Worm (Caenorhabditis elegans): ENCODE measurements around the gene D1053.3.
A peak's percentile ranks its signal among the peaks of the same experiment; 100 is the strongest.

DNA sequence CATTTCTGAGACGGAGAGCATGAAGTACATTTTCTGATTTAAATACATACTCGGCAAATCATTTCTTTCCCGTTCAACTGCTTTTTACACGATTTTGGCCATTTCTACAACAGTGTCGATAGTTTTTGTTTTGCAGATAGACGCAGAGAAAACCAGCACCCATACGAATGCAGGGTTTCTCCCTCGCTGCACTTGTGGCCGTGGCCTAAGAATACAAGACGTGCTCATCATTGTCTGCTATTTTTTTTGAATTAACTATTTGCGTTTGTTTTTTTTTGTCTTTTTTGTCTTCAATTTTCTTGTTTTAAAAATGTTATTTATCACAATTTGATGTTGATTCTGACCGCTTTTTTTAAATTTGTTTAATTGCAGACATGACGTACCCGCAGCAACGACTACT lies 43.9 kb downstream of the D1053.3 start, which contains the start of gene smcl-1:
- no peak for TF ChIP-seq ztf-11 (tag; optimal IDR thresholded peaks at IDR 0.05)
- TF ChIP-seq tbx-2 (tag; optimal IDR thresholded peaks at IDR 0.05), result no peak
- TF ChIP-seq snpc-4 (tag; optimal IDR thresholded peaks at IDR 0.05), result peak; percentile 57
- no peak for TF ChIP-seq aly-2 (tag; optimal IDR thresholded peaks at IDR 0.05)
- TF ChIP-seq ceh-82 (tag; optimal IDR thresholded peaks at IDR 0.05), result no peak
- no peak for TF ChIP-seq ceh-28 (tag; optimal IDR thresholded peaks at IDR 0.05)
- TF ChIP-seq fkh-10 (GFP tag; optimal IDR thresholded peaks at IDR 0.05), result no peak
- no peak for TF ChIP-seq nhr-11 (tag; optimal IDR thresholded peaks at IDR 0.05)

Data from whole organism, L3 larva.